Worm (Caenorhabditis elegans) whole organism, L3 larva: ENCODE results near the gene figl-1.

Experiments used
- aly-2 ChIP-seq: fragments of 150-350 bp; optimal IDR thresholded peaks from 2 replicates; lab custom pipeline; 2014; ENCODE audit warnings: missing biosample characterization, missing genetic modification characterization
- ama-1 ChIP-seq: fragments of 150-350 bp; optimal IDR thresholded peaks from 2 replicates; lab custom pipeline; 2018
- ceh-9 ChIP-seq: sonication (generic microtip); optimal IDR thresholded peaks from 2 replicates; lab custom pipeline; 2018; ENCODE audit warnings: missing biosample characterization, missing genetic modification characterization
- daf-12 ChIP-seq: fragments of 150-350 bp; optimal IDR thresholded peaks from 2 replicates; lab custom pipeline; 2014; ENCODE audit warnings: missing biosample characterization, missing genetic modification reagents, missing genetic modification characterization
- elt-1 ChIP-seq: fragments of 150-350 bp; optimal IDR thresholded peaks from 2 replicates; lab custom pipeline; 2014; ENCODE audit warnings: missing biosample characterization, missing genetic modification characterization
- elt-2 ChIP-seq: sonication (generic microtip); optimal IDR thresholded peaks from 2 replicates; lab custom pipeline; 2016; ENCODE audit warnings: missing genetic modification reagents, mild to moderate bottlenecking, missing genetic modification characterization, missing compliant biosample characterization
- elt-3 ChIP-seq, 3 experiments: fragments of 150-350 bp in 1 of 3; sonication (generic microtip) in 2 of 3; optimal IDR thresholded peaks; 2 replicates in 2 of 3; 4 replicates in 1 of 3; lab custom pipeline; 2014 to 2017; ENCODE audit warnings: missing biosample characterization in 3 of 3, missing genetic modification characterization in 3 of 3
- eor-1 ChIP-seq, 2 experiments: fragments of 150-350 bp; optimal IDR thresholded peaks; 2 replicates each; lab custom pipeline; 2014 to 2018; ENCODE audit warnings: missing biosample characterization in 2 of 2, missing genetic modification characterization in 2 of 2
- fos-1 ChIP-seq: fragments of 150-350 bp; optimal IDR thresholded peaks from 2 replicates; lab custom pipeline; 2014; ENCODE audit warnings: missing biosample characterization, missing genetic modification characterization
- hmg-11 ChIP-seq: sonication (generic microtip); optimal IDR thresholded peaks from 2 replicates; lab custom pipeline; 2016; ENCODE audit warnings: missing genetic modification characterization, missing compliant biosample characterization
- jun-1 ChIP-seq: fragments of 150-350 bp; optimal IDR thresholded peaks from 2 replicates; lab custom pipeline; 2014; ENCODE audit warnings: missing biosample characterization, missing genetic modification reagents, missing genetic modification characterization
- lin-15B ChIP-seq: fragments of 150-350 bp; optimal IDR thresholded peaks from 2 replicates; lab custom pipeline; 2014; ENCODE audit warnings: missing biosample characterization, missing genetic modification characterization
- lin-39 ChIP-seq: fragments of 150-350 bp; optimal IDR thresholded peaks from 2 replicates; lab custom pipeline; 2018; ENCODE audit warnings: missing biosample characterization, missing genetic modification reagents, missing genetic modification characterization
- lsy-12 ChIP-seq: sonication (generic microtip); optimal IDR thresholded peaks from 2 replicates; lab custom pipeline; 2016; ENCODE audit warnings: mild to moderate bottlenecking, missing genetic modification characterization, missing compliant biosample characterization
- mml-1 ChIP-seq: fragments of 150-350 bp; sonication (generic microtip); optimal IDR thresholded peaks from 3 replicates; lab custom pipeline; 2014; ENCODE audit warnings: missing biosample characterization, missing genetic modification characterization
- nfya-1 ChIP-seq: sonication (generic microtip); optimal IDR thresholded peaks from 2 replicates; lab custom pipeline; 2017; ENCODE audit warnings: missing genetic modification characterization, mild to moderate bottlenecking, missing compliant biosample characterization, antibody characterized with exemption, moderate library complexity; ENCODE audit not compliant: insufficient read depth
- nhr-11 ChIP-seq: fragments of 150-350 bp; optimal IDR thresholded peaks from 2 replicates; lab custom pipeline; 2014; ENCODE audit warnings: missing biosample characterization, missing genetic modification characterization
- nhr-23 ChIP-seq: fragments of 150-350 bp; optimal IDR thresholded peaks from 2 replicates; lab custom pipeline; 2014; ENCODE audit warnings: missing biosample characterization, missing genetic modification reagents, missing genetic modification characterization
- nhr-237 ChIP-seq: fragments of 150-350 bp; optimal IDR thresholded peaks from 2 replicates; lab custom pipeline; 2014; ENCODE audit warnings: missing biosample characterization, missing genetic modification characterization
- nhr-25 ChIP-seq: sonication (generic microtip); optimal IDR thresholded peaks from 2 replicates; lab custom pipeline; 2017; ENCODE audit warnings: missing biosample characterization, missing genetic modification characterization
- nhr-43 ChIP-seq: sonication (generic microtip); optimal IDR thresholded peaks from 2 replicates; lab custom pipeline; 2016; ENCODE audit warnings: mild to moderate bottlenecking, missing genetic modification characterization, missing compliant biosample characterization; ENCODE audit not compliant: poor library complexity, severe bottlenecking
- nhr-76 ChIP-seq: fragments of 150-350 bp; sonication (generic microtip); optimal IDR thresholded peaks from 5 replicates; lab custom pipeline; 2014; ENCODE audit warnings: missing biosample characterization, missing genetic modification characterization
- nhr-77 ChIP-seq: fragments of 150-350 bp; optimal IDR thresholded peaks from 2 replicates; lab custom pipeline; 2014; ENCODE audit warnings: missing biosample characterization, missing genetic modification characterization
- pha-4 ChIP-seq: fragments of 150-350 bp; optimal IDR thresholded peaks from 2 replicates; lab custom pipeline; 2014; ENCODE audit warnings: missing biosample characterization, missing genetic modification reagents, missing genetic modification characterization
- sea-2 ChIP-seq: fragments of 150-350 bp; sonication (generic microtip); optimal IDR thresholded peaks from 4 replicates; lab custom pipeline; 2014; ENCODE audit warnings: missing biosample characterization, missing genetic modification reagents, missing genetic modification characterization
- tbx-2 ChIP-seq: sonication (generic microtip); optimal IDR thresholded peaks from 2 replicates; lab custom pipeline; 2016; ENCODE audit warnings: mild to moderate bottlenecking, missing genetic modification characterization, missing compliant biosample characterization
- zag-1 ChIP-seq: fragments of 150-350 bp; optimal IDR thresholded peaks from 2 replicates; lab custom pipeline; 2014; ENCODE audit warnings: missing biosample characterization, missing genetic modification characterization

Gene figl-1

DNA sequence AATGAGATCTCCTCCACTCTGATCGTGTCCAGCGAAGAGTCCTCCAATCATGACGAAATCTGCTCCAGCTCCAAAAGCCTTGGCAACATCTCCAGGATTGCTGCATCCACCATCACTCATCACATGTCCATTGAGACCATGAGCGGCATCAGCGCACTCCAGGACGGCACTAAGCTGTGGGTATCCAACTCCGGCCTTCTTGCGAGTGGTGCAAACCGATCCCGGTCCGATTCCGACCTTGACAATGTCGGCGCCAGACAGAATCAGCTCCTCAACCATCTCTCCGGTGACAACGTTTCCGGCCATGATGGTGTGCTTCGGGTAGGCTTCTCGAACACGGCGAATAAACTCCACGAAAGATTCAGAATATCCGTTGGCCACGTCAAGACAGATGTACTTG is 24.7 kb upstream of the figl-1 start:
- TF ChIP-seq lin-39: no peak
- no peak for TF ChIP-seq lsy-12
- TF ChIP-seq, all 47 proteins: peak for 0

ce11 chrV:4366440-4366839 is 20.6 kb upstream of the figl-1 start, which contains the start of gene F32D1.11:
F32D1.11 (minus strand) TSS chrV:4366540.
- no peak for TF ChIP-seq mml-1 (tag; lab: Kevin White, UChicago)
- no peak for TF ChIP-seq jun-1 (tag; lab: Kevin White, UChicago)
- TF ChIP-seq nhr-76 (tag; lab: Kevin White, UChicago): no peak
- TF ChIP-seq lin-15B (tag; lab: Kevin White, UChicago): no peak

DNA sequence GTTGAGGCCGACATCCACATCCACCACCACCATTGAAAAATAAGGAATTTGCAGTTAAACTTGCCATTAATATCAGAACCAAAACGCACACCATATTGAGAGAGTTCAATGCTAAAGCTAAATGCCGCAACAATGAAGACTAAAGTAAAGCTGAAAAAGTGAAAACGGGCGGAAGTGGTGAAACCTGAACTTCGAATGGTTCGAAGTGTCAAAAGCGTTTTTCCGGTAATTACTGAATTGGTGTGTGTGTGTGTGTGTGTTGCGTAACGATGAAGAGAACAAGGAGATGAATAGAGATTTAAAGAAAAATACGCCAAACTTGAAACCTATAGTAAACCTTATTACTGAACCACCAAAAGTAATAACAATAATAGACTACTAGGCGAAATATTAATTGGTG is 18.7 kb upstream of the figl-1 start, which contains the start of gene grl-13:
TSS of gene grl-13 (minus strand) at position 101 of the 400 bp plus-strand sequence.
- TF ChIP-seq mml-1 (tag; lab: Kevin White, UChicago) (no peak), elt-3 (tag; optimal IDR thresholded peaks at IDR 0.05; lab: Kevin White, UChicago) (no peak), nhr-23 (no peak), aly-2 (tag; lab: Kevin White, UChicago) (no peak), elt-1 (no peak), tbx-2 (tag; lab: Kevin White, UChicago) (no peak), nhr-77 (tag; lab: Kevin White, UChicago) (no peak), lin-39 (no peak), lin-15B (tag; lab: Kevin White, UChicago) (no peak), hmg-11 (tag; lab: Kevin White, UChicago) (no peak), nhr-76 (tag; lab: Kevin White, UChicago) (no peak), eor-1 (tag; optimal IDR thresholded peaks at IDR 0.05; lab: Kevin White, UChicago) (no peak), zag-1 (tag; lab: Kevin White, UChicago) (no peak), sea-2 (GFP tag; lab: Kevin White, UChicago) (no peak), nhr-237 (tag; lab: Kevin White, UChicago) (no peak), nhr-43 (tag; lab: Kevin White, UChicago) (no peak)

DNA sequence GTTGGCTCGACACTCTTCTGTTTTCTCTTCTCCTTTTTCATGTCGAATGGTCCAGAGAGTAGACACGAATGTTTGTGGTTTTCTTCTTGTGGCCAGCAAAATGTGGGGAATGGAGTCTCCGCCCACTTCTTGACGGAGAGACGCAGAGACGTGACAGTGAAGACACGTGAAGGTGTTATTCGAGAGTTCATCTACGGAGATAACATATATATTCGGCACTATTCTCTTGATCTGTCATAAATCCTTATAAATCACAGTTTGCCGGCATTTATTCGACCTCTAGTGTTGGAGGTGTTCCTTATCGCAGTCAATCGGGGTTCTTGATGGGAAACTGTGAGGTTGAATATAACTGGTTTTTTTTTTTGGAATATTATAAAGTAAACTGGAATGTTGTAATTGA is 15.7 kb upstream of the figl-1 start, which contains the start of gene F32D1.3:
TSS of gene F32D1.3 (minus strand) at position 65 of the 400 bp plus-strand sequence.
- TF ChIP-seq ceh-9 (tag; lab: Kevin White, UChicago) (no peak), elt-1 (peak; percentile 80), fos-1 (tag; lab: Kevin White, UChicago) (no peak), nhr-25 (peak; percentile 34), aly-2 (tag; lab: Kevin White, UChicago) (no peak), nhr-23 (peak; percentile 44), pha-4 (tag; lab: Kevin White, UChicago) (no peak)

DNA sequence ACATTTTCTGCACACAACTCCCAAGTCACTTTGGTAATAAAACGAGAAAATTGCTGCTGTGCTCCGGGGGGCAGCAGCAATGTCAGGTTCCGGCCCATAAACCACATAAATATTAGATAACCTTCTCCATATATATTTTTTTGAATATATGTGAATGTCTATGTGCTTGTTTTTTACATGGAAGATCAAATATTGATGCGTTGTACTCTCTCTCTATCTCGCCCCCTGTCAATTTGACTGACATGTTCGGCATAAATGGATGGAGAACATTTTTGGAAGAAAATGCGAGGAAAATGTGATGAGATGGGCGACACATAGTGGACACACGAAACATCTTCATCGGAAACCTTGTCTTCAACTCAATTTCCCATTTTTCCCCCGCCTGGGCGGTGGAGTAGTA is 14.2 kb upstream of the figl-1 start:
- no peak for TF ChIP-seq ama-1 (lab: Kevin White, UChicago)
- TF ChIP-seq eor-1 (tag; optimal IDR thresholded peaks at IDR 0.05; lab: Kevin White, UChicago): no peak

- TF ChIP-seq jun-1 (tag; lab: Kevin White, UChicago): no peak
- TF ChIP-seq nhr-25: no peak
- no peak for TF ChIP-seq nhr-11 (tag; lab: Kevin White, UChicago)
- TF ChIP-seq nhr-23: no peak
- no peak for TF ChIP-seq eor-1 (tag; optimal IDR thresholded peaks at IDR 0.05; lab: Kevin White, UChicago)
- no peak for TF ChIP-seq pha-4 (tag; lab: Kevin White, UChicago)
- no peak for TF ChIP-seq aly-2 (tag; lab: Kevin White, UChicago)
- no peak for TF ChIP-seq lin-39
- no peak for TF ChIP-seq ceh-9 (tag; lab: Kevin White, UChicago)
- no peak for TF ChIP-seq daf-12 (tag; lab: Kevin White, UChicago)
- no peak for TF ChIP-seq elt-1
- TF ChIP-seq elt-2: no peak
- no peak for TF ChIP-seq nfya-1
- TF ChIP-seq sea-2 (GFP tag; lab: Kevin White, UChicago): no peak
These were observed 13.3 kb upstream of the figl-1 start for ce11 chrV:4359127-4359526.

ce11 chrV:4357369-4357768 is 11.6 kb upstream of the figl-1 start:
- no peak for TF ChIP-seq jun-1 (tag; lab: Kevin White, UChicago)
- no peak for TF ChIP-seq daf-12 (tag; lab: Kevin White, UChicago)
